Fruit fly (Drosophila melanogaster) whole organism, embryonic: Measurements from ENCODE around the gene Ptp36E.
A peak's percentile ranks its signal among the peaks of the same experiment; 100 is the strongest.

Experiments
- Adf1 ChIP-seq: fragments of 200-800 bp; sonication (Bioruptor generic); IDR thresholded peaks from 2 replicates; pipeline ENCODE4 v1.3.6; 2022; ENCODE audit warnings: missing biosample characterization, missing genetic modification characterization
- Atf6 ChIP-seq: fragments of 200-800 bp; sonication (Bioruptor generic); IDR thresholded peaks from 2 replicates; pipeline ENCODE4 v1.3.6; 2022; ENCODE audit warnings: missing biosample characterization, missing genetic modification characterization
- B-H2 ChIP-seq: fragments of 200-800 bp; sonication (Bioruptor generic); optimal IDR thresholded peaks from 2 replicates; lab custom pipeline; 2018; ENCODE audit warnings: missing biosample characterization, mild to moderate bottlenecking, missing genetic modification characterization
- CG10654 ChIP-seq: fragments of 200-800 bp; sonication (Bioruptor generic); optimal IDR thresholded peaks from 2 replicates; lab custom pipeline; 2016; ENCODE audit warnings: missing biosample characterization, missing genetic modification characterization
- CG12299 ChIP-seq: fragments of 200-800 bp; sonication (Bioruptor generic); optimal IDR thresholded peaks from 2 replicates; lab custom pipeline; 2018; ENCODE audit warnings: missing biosample characterization, mild to moderate bottlenecking, missing genetic modification characterization
- CG1233 ChIP-seq: fragments of 200-800 bp; sonication (Bioruptor generic); optimal IDR thresholded peaks from 4 replicates; lab custom pipeline; 2018; ENCODE audit warnings: missing biosample characterization, mild to moderate bottlenecking, missing genetic modification characterization
- CG13624 ChIP-seq: fragments of 200-800 bp; sonication (Bioruptor generic); optimal IDR thresholded peaks from 2 replicates; lab custom pipeline; 2016; ENCODE audit warnings: missing biosample characterization, missing genetic modification characterization
- CG14050 ChIP-seq: fragments of 200-800 bp; sonication (Bioruptor generic); IDR thresholded peaks from 3 replicates; pipeline ENCODE4 v1.3.6; 2022; ENCODE audit warnings: missing biosample characterization, missing genetic modification characterization
- CG14710 ChIP-seq: fragments of 200-800 bp; sonication (Bioruptor generic); optimal IDR thresholded peaks from 3 replicates; lab custom pipeline; 2019; ENCODE audit warnings: missing biosample characterization, mild to moderate bottlenecking, missing genetic modification characterization, moderate library complexity
- CG15073 ChIP-seq: fragments of 200-800 bp; sonication (Bioruptor generic); optimal IDR thresholded peaks from 2 replicates; lab custom pipeline; 2016; ENCODE audit warnings: missing biosample characterization, missing genetic modification characterization
- CG1792 ChIP-seq: fragments of 200-800 bp; sonication (Bioruptor generic); optimal IDR thresholded peaks from 2 replicates; lab custom pipeline; 2016; ENCODE audit warnings: missing biosample characterization, missing genetic modification characterization
- CG2875 ChIP-seq: fragments of 200-800 bp; sonication (Bioruptor generic); optimal IDR thresholded peaks from 2 replicates; lab custom pipeline; 2017; ENCODE audit warnings: missing biosample characterization, mild to moderate bottlenecking, missing genetic modification characterization, missing genetic modification reagents
- CG3163 ChIP-seq: fragments of 200-800 bp; sonication (Bioruptor generic); optimal IDR thresholded peaks from 3 replicates; lab custom pipeline; 2016; ENCODE audit warnings: missing biosample characterization, missing genetic modification characterization
- CG3726 ChIP-seq: fragments of 200-800 bp; sonication (Bioruptor generic); IDR thresholded peaks from 3 replicates; pipeline ENCODE4, ENCODE4 v1.3.6; 2022; ENCODE audit warnings: missing biosample characterization, missing genetic modification characterization
- CG3995 ChIP-seq: fragments of 200-800 bp; sonication (Bioruptor generic); optimal IDR thresholded peaks from 3 replicates; lab custom pipeline; 2016; ENCODE audit warnings: missing biosample characterization, missing genetic modification characterization
- CG4404 ChIP-seq: fragments of 200-800 bp; sonication (Bioruptor generic); IDR thresholded peaks from 2 replicates; pipeline ENCODE4 v1.3.6; 2022; ENCODE audit warnings: missing biosample characterization, missing genetic modification characterization
- CG4424 ChIP-seq: fragments of 200-800 bp; sonication (Bioruptor generic); optimal IDR thresholded peaks from 3 replicates; lab custom pipeline; 2016; ENCODE audit warnings: missing biosample characterization, missing genetic modification characterization
- CG7928 ChIP-seq: fragments of 200-800 bp; sonication (Bioruptor generic); optimal IDR thresholded peaks from 2 replicates; lab custom pipeline; 2017; ENCODE audit warnings: missing biosample characterization, mild to moderate bottlenecking, missing genetic modification characterization
- CG8281 ChIP-seq: fragments of 200-800 bp; sonication (Bioruptor generic); optimal IDR thresholded peaks from 2 replicates; lab custom pipeline; 2018; ENCODE audit warnings: missing biosample characterization, mild to moderate bottlenecking, missing genetic modification characterization, moderate library complexity
- D19B ChIP-seq: fragments of 200-800 bp; sonication (Bioruptor generic); optimal IDR thresholded peaks from 2 replicates; lab custom pipeline; 2017; ENCODE audit warnings: missing biosample characterization, mild to moderate bottlenecking, missing genetic modification characterization
- Dfd ChIP-seq, 2 experiments: fragments of >200 bp; optimal IDR thresholded peaks; 2 replicates each; lab custom pipeline; 2017; ENCODE audit warnings: missing biosample characterization in 2 of 2, missing genetic modification characterization in 2 of 2
- Elba2 ChIP-seq: fragments of 200-800 bp; sonication (Bioruptor generic); optimal IDR thresholded peaks from 3 replicates; lab custom pipeline; 2016; ENCODE audit warnings: missing biosample characterization, missing genetic modification characterization
- HLH3B ChIP-seq: fragments of 200-800 bp; sonication (Bioruptor generic); IDR thresholded peaks from 2 replicates; pipeline ENCODE4 v1.3.6; 2022; ENCODE audit warnings: missing biosample characterization, missing genetic modification characterization
- Hmr ChIP-seq: fragments of 200-800 bp; sonication (Bioruptor generic); optimal IDR thresholded peaks from 3 replicates; lab custom pipeline; 2017; ENCODE audit warnings: mild to moderate bottlenecking, missing biosample characterization, missing genetic modification reagents, missing genetic modification characterization
- Hsf ChIP-seq: fragments of 200-800 bp; sonication (Bioruptor generic); optimal IDR thresholded peaks from 3 replicates; lab custom pipeline; 2016; ENCODE audit warnings: missing biosample characterization, missing genetic modification characterization
- NC2β ChIP-seq: fragments of 200-800 bp; sonication (Bioruptor generic); optimal IDR thresholded peaks from 2 replicates; lab custom pipeline; 2016; ENCODE audit warnings: missing biosample characterization, missing genetic modification characterization
- NFAT ChIP-seq: fragments of 200-800 bp; sonication (Bioruptor generic); IDR thresholded peaks from 2 replicates; pipeline ENCODE4 v1.3.6; 2022; ENCODE audit warnings: missing biosample characterization, missing genetic modification characterization
- Nf-YA ChIP-seq: fragments of 200-800 bp; sonication (Bioruptor generic); IDR thresholded peaks from 2 replicates; pipeline ENCODE4 v1.3.6; 2022; ENCODE audit warnings: missing biosample characterization, missing genetic modification characterization
- Ravus ChIP-seq: fragments of 200-800 bp; sonication (Bioruptor generic); IDR thresholded peaks from 2 replicates; pipeline ENCODE4 v1.3.6; 2022; ENCODE audit warnings: missing biosample characterization, missing genetic modification characterization
- Rfx ChIP-seq: fragments of 200-800 bp; sonication (Bioruptor generic); IDR thresholded peaks from 2 replicates; pipeline ENCODE4 v1.3.6; 2022; ENCODE audit warnings: missing biosample characterization, missing genetic modification characterization
- Sry-β ChIP-seq: fragments of 200-800 bp; sonication (Bioruptor generic); optimal IDR thresholded peaks from 2 replicates; lab custom pipeline; 2018; ENCODE audit warnings: missing biosample characterization, mild to moderate bottlenecking, missing genetic modification characterization, moderate library complexity
- Tbp ChIP-seq: fragments of >200 bp; optimal IDR thresholded peaks from 2 replicates; lab custom pipeline; 2018; ENCODE audit warnings: missing biosample characterization, missing genetic modification characterization
- abd-A ChIP-seq: fragments of 200-800 bp; sonication (Bioruptor generic); optimal IDR thresholded peaks from 3 replicates; lab custom pipeline; 2019; ENCODE audit warnings: missing biosample characterization, mild to moderate bottlenecking, missing genetic modification characterization, moderate library complexity
- al ChIP-seq: fragments of 200-800 bp; sonication (Bioruptor generic); IDR thresholded peaks from 2 replicates; pipeline ENCODE4 v1.3.6; 2022; ENCODE audit warnings: missing biosample characterization, missing genetic modification characterization
- ap ChIP-seq: fragments of 200-800 bp; sonication (Bioruptor generic); IDR thresholded peaks from 2 replicates; pipeline ENCODE4 v1.3.6; 2022; ENCODE audit warnings: missing biosample characterization, missing genetic modification characterization
- az2 ChIP-seq: fragments of 200-800 bp; sonication (Bioruptor generic); optimal IDR thresholded peaks from 3 replicates; lab custom pipeline; 2016; ENCODE audit warnings: missing biosample characterization, missing genetic modification characterization
- bcd ChIP-seq: fragments of 200-800 bp; sonication (Bioruptor generic); optimal IDR thresholded peaks from 2 replicates; lab custom pipeline; 2017; ENCODE audit warnings: missing biosample characterization, mild to moderate bottlenecking, missing genetic modification characterization
- chinmo ChIP-seq: fragments of 200-800 bp; sonication (Bioruptor generic); IDR thresholded peaks from 4 replicates; pipeline ENCODE4 v1.3.6; 2022; ENCODE audit warnings: missing biosample characterization, missing genetic modification characterization; ENCODE audit not compliant: partially characterized antibody
- cwo ChIP-seq: fragments of 200-800 bp; sonication (Bioruptor generic); optimal IDR thresholded peaks from 3 replicates; lab custom pipeline; 2017; ENCODE audit warnings: missing biosample characterization, missing genetic modification characterization, mild to moderate bottlenecking, moderate library complexity, missing genetic modification reagents
- dan ChIP-seq: fragments of 200-800 bp; sonication (Bioruptor generic); IDR thresholded peaks from 2 replicates; pipeline ENCODE4 v1.3.6; 2022; ENCODE audit warnings: missing biosample characterization, missing genetic modification characterization
- fd102C ChIP-seq: fragments of 200-800 bp; sonication (Bioruptor generic); optimal IDR thresholded peaks from 2 replicates; lab custom pipeline; 2018; ENCODE audit warnings: missing biosample characterization, mild to moderate bottlenecking, missing genetic modification characterization, moderate library complexity
- lab ChIP-seq: fragments of 200-800 bp; sonication (Bioruptor generic); optimal IDR thresholded peaks from 3 replicates; lab custom pipeline; 2017; ENCODE audit warnings: missing biosample characterization, missing genetic modification characterization, mild to moderate bottlenecking, moderate library complexity, missing genetic modification reagents
- mirr ChIP-seq: fragments of 200-800 bp; sonication (Bioruptor generic); optimal IDR thresholded peaks from 3 replicates; lab custom pipeline; 2018; ENCODE audit warnings: missing biosample characterization, mild to moderate bottlenecking, missing genetic modification characterization
- pfk ChIP-seq: fragments of 200-800 bp; sonication (Bioruptor generic); optimal IDR thresholded peaks from 2 replicates; lab custom pipeline; 2018; ENCODE audit warnings: missing biosample characterization, mild to moderate bottlenecking, missing genetic modification characterization, moderate library complexity
- pnt ChIP-seq: fragments of 200-800 bp; sonication (Bioruptor generic); optimal IDR thresholded peaks from 3 replicates; lab custom pipeline; 2016; ENCODE audit warnings: missing biosample characterization, missing genetic modification characterization
- pzg ChIP-seq: fragments of 200-800 bp; sonication (Bioruptor generic); optimal IDR thresholded peaks from 3 replicates; lab custom pipeline; 2018; ENCODE audit warnings: missing biosample characterization, mild to moderate bottlenecking, missing genetic modification characterization, moderate library complexity
- schlank ChIP-seq: fragments of 200-800 bp; sonication (Bioruptor generic); optimal IDR thresholded peaks from 2 replicates; lab custom pipeline; 2018; ENCODE audit warnings: missing biosample characterization, mild to moderate bottlenecking, missing genetic modification characterization
- sob ChIP-seq: fragments of 200-800 bp; sonication (Bioruptor generic); IDR thresholded peaks from 2 replicates; pipeline ENCODE4 v1.3.6; 2022; ENCODE audit warnings: missing biosample characterization, missing genetic modification characterization
- tll ChIP-seq, 2 experiments: fragments of 200-800 bp in 1 of 2; fragments of >200 bp in 1 of 2; sonication (Bioruptor generic) in 1 of 2; optimal IDR thresholded peaks; 2 replicates each; lab custom pipeline; 2017 to 2019; ENCODE audit warnings: missing biosample characterization in 2 of 2, missing genetic modification characterization in 2 of 2, mild to moderate bottlenecking in 1 of 2, moderate library complexity in 1 of 2
- ttk ChIP-seq: fragments of 200-800 bp; sonication (Bioruptor generic); IDR thresholded peaks from 2 replicates; pipeline ENCODE4 v2.1.2; 2022; ENCODE audit warnings: missing biosample characterization, missing genetic modification characterization

The Ptp36E gene

DNA sequence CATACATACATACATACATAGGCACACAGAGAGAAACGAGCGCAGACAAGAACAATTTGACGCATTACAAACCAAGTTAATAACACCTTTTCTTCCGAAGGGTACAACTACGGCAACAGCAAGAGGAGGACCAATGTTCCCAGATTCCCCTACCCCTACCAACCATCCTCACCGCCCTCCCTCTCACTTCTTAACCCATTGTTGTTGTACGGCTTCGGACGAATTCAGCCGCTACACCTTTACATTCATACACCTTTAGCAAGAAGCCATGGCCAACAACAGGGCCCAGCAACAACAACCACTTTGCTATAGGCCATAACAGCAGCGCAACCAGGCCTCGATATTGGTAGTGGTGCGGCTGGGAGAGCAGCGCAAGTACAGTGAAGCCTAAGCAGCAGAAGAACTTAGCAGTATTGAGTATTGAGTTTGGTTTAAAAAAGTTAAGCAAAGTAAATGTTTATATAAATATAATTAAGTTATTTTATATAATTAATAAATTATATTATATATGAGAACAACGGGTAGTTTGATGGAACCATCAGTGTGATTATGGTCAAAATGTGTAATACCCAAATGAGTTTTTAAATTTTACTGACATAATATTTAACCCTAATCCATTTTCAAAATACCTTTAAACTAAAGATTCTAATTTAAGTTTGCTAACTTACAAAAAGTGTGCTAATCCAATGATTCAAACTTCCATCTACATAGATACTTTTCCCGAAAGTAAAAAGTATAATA lies 34.2 kb downstream of the Ptp36E start (continued):
- no peak for TF ChIP-seq cwo (GFP tag; lab: Kevin White, UChicago)
- TF ChIP-seq pfk (GFP tag; lab: Kevin White, UChicago) = no peak
- peak; percentile 26; the same call in 1 of the 2 replicates for TF ChIP-seq Atf6 (GFP tag; lab: Robert Waterston, UW)
- TF ChIP-seq CG1792 = no peak
- TF ChIP-seq sob (GFP tag; lab: Robert Waterston, UW) = peak; percentile 46
- TF ChIP-seq Sry-β (GFP tag; lab: Kevin White, UChicago) = no peak
- no peak for TF ChIP-seq schlank
- no peak for TF ChIP-seq CG7928 (GFP tag; lab: Kevin White, UChicago)
- TF ChIP-seq B-H2 (GFP tag; lab: Kevin White, UChicago) = peak; percentile 1
- no peak for TF ChIP-seq CG12299 (tag; lab: Kevin White, UChicago)
- TF ChIP-seq abd-A = no peak
- TF ChIP-seq CG2875 (GFP tag; lab: Kevin White, UChicago) = no peak
- TF ChIP-seq Elba2 (GFP tag; lab: Kevin White, UChicago) = no peak
- no peak for TF ChIP-seq CG13624
- TF ChIP-seq CG8281 = no peak
- TF ChIP-seq CG3163 = no peak
- no peak for TF ChIP-seq CG14710 (tag; lab: Kevin White, UChicago)
- peak; percentile 83; the same call in 2 of the 4 replicates for TF ChIP-seq chinmo (GFP tag; lab: Robert Waterston, UW)
- no peak for TF ChIP-seq CG3726 (GFP tag; lab: Robert Waterston, UW)
- no peak for TF ChIP-seq D19B
- peak in 1 of 2 experiments; percentile 41 for TF ChIP-seq tll (GFP tag; optimal IDR thresholded peaks at IDR 0.05; lab: Kevin White, UChicago)
- no peak for TF ChIP-seq NC2β (GFP tag; lab: Kevin White, UChicago)
- no peak for TF ChIP-seq fd102C (GFP tag; lab: Kevin White, UChicago)
- peak; percentile 37 for TF ChIP-seq az2
- peak; percentile 57 for TF ChIP-seq HLH3B (GFP tag; lab: Robert Waterston, UW)
- no peak for TF ChIP-seq Tbp (GFP tag; lab: Kevin White, UChicago)
- no peak for TF ChIP-seq CG3995
- TF ChIP-seq dan (GFP tag; lab: Robert Waterston, UW) = no peak
- TF ChIP-seq ttk = peak; percentile 17; the same call in 1 of the 2 replicates
- TF ChIP-seq Adf1 = peak; percentile 45; the same call in 1 of the 2 replicates
- TF ChIP-seq Hsf (GFP tag; lab: Kevin White, UChicago) = no peak
- TF ChIP-seq CG1233 (GFP tag; lab: Kevin White, UChicago) = no peak
- 0 out of 2 replicates have a peak, but pooled peaks have one; percentile 6 for TF ChIP-seq ap (GFP tag; lab: Robert Waterston, UW)
- TF ChIP-seq mirr = peak; percentile 7
- TF ChIP-seq al (GFP tag; lab: Robert Waterston, UW) = no peak
- no peak for TF ChIP-seq pnt (GFP tag; lab: Kevin White, UChicago)
- TF ChIP-seq CG14050 = no peak
- peak; percentile 66 for TF ChIP-seq NFAT (GFP tag; lab: Robert Waterston, UW)
- peak; percentile 12 for TF ChIP-seq CG4424 (GFP tag; lab: Kevin White, UChicago)
- no peak for TF ChIP-seq Dfd (GFP tag; optimal IDR thresholded peaks at IDR 0.05; lab: Kevin White, UChicago)
- TF ChIP-seq CG15073 (GFP tag; lab: Kevin White, UChicago) = no peak
- no peak for TF ChIP-seq CG10654 (GFP tag; lab: Kevin White, UChicago)
- peak; percentile 82; the same call in 1 of the 2 replicates for TF ChIP-seq Rfx (GFP tag; lab: Robert Waterston, UW)
- TF ChIP-seq Hmr = no peak
- TF ChIP-seq CG4404 (GFP tag; lab: Robert Waterston, UW) = 0 out of 2 replicates have a peak, but pooled peaks have one; percentile 8
- TF ChIP-seq bcd (GFP tag; lab: Kevin White, UChicago) = peak; percentile 5
- TF ChIP-seq pzg = no peak
- no peak; the same call in 1 of the 2 replicates for TF ChIP-seq Ravus (GFP tag; lab: Robert Waterston, UW)
- no peak for TF ChIP-seq Nf-YA
- TF ChIP-seq lab (GFP tag; lab: Kevin White, UChicago) = peak; percentile 44
